Worm (Caenorhabditis elegans) whole organism, mixed stage, embryonic: ENCODE measurements around the gene aptf-1.

Source experiments
- lin-13 ChIP-seq: fragments of 150-350 bp; optimal IDR thresholded peaks from 2 replicates; lab custom pipeline; 2014; ENCODE audit warnings: missing biosample characterization, missing genetic modification characterization
- mep-1 ChIP-seq: fragments of 150-350 bp; optimal IDR thresholded peaks from 2 replicates; lab custom pipeline; 2017; ENCODE audit warnings: missing biosample characterization, missing genetic modification reagents, missing genetic modification characterization, inconsistent platforms

- TF ChIP-seq mep-1 (tag; lab: Kevin White, UChicago), result no peak
- TF ChIP-seq lin-13 (tag; lab: Kevin White, UChicago), result no peak
Measured at ce11 chrII:6417999-6418398, 36.8 kb upstream of the aptf-1 start.
